Worm (Caenorhabditis elegans): ENCODE measurements around the gene fbxa-30.

- TF ChIP-seq ceh-16 (tag; optimal IDR thresholded peaks at IDR 0.05) (no peak), C34F6.9 (tag; optimal IDR thresholded peaks at IDR 0.05) (no peak), ztf-11 (tag; optimal IDR thresholded peaks at IDR 0.05) (no peak), nhr-11 (tag; optimal IDR thresholded peaks at IDR 0.05) (no peak), lin-39 (tag; optimal IDR thresholded peaks at IDR 0.05) (no peak), unc-39 (tag; optimal IDR thresholded peaks at IDR 0.05) (no peak), zag-1 (tag; optimal IDR thresholded peaks at IDR 0.05) (no peak), nhr-6 (tag; optimal IDR thresholded peaks at IDR 0.05) (no peak), alr-1 (tag; optimal IDR thresholded peaks at IDR 0.05) (no peak), nhr-12 (tag; optimal IDR thresholded peaks at IDR 0.05) (no peak), crh-2 (tag; optimal IDR thresholded peaks at IDR 0.05) (no peak), blmp-1 (tag; optimal IDR thresholded peaks at IDR 0.05; ENCODE audit: insufficient read depth) (no peak), fos-1 (tag; optimal IDR thresholded peaks at IDR 0.05) (no peak), mab-5 (tag; optimal IDR thresholded peaks at IDR 0.05) (no peak)
Observed at ce11 chrIII:1314283-1314682, 38.9 kb upstream of the fbxa-30 start.
